Worm (Caenorhabditis elegans): ENCODE data around the gene sek-5.

DNA sequence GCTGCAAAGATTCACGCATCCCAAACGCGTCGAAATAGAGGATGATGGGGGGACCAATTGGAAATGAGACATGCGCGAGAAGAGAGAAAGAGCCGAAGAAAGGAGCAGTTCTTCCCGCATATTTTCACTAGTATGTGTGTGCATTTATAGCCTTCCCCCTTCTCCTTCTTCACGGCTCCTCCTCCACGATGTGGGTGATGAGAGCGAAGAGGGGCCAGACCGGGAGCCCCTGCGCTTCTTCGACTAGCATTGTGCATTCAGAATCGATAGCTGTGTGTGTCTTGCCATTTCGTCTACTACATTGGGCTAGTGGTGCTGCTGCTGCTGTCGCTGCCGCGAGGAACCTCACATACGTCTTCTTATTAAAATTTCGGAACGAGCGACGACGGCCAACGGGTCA is 9.2 kb upstream of the sek-5 start, which contains the start of gene jkk-1:
- TF ChIP-seq dpl-1 (GFP tag; optimal IDR thresholded peaks at IDR 0.05) (no peak), fkh-8 (tag; optimal IDR thresholded peaks at IDR 0.05) (peak; percentile 58), nhr-20 (tag; optimal IDR thresholded peaks at IDR 0.05) (no peak), ama-1 (optimal IDR thresholded peaks at IDR 0.05) (no peak), snpc-4 (tag; optimal IDR thresholded peaks at IDR 0.05) (no peak), nhr-11 (tag; optimal IDR thresholded peaks at IDR 0.05) (no peak), nhr-77 (tag; optimal IDR thresholded peaks at IDR 0.05) (no peak), snu-23 (GFP tag; optimal IDR thresholded peaks at IDR 0.05) (peak; percentile 14)
